Fruit fly (Drosophila melanogaster) whole organism, embryonic: Measurements from ENCODE around the gene CG2794.

ENCODE experiments used
- Atf-2 ChIP-seq: fragments of 200-800 bp; sonication (Bioruptor generic); optimal IDR thresholded peaks from 2 replicates; lab custom pipeline; 2016; ENCODE audit warnings: missing biosample characterization, missing genetic modification characterization
- CG11085 ChIP-seq: fragments of 200-800 bp; sonication (Bioruptor generic); IDR thresholded peaks from 2 replicates; pipeline ENCODE4 v1.3.6; 2022; ENCODE audit warnings: missing biosample characterization, missing genetic modification characterization
- CG12219 ChIP-seq: fragments of 200-800 bp; sonication (Bioruptor generic); optimal IDR thresholded peaks from 3 replicates; lab custom pipeline; 2018; ENCODE audit warnings: missing biosample characterization, mild to moderate bottlenecking, missing genetic modification characterization
- CG12299 ChIP-seq: fragments of 200-800 bp; sonication (Bioruptor generic); optimal IDR thresholded peaks from 2 replicates; lab custom pipeline; 2018; ENCODE audit warnings: missing biosample characterization, mild to moderate bottlenecking, missing genetic modification characterization
- CG13287 ChIP-seq: fragments of 200-800 bp; sonication (Bioruptor generic); IDR thresholded peaks from 2 replicates; pipeline ENCODE4 v1.3.6; 2022; ENCODE audit warnings: missing biosample characterization, missing genetic modification characterization; ENCODE audit not compliant: partially characterized antibody
- CG13424 ChIP-seq: fragments of 200-800 bp; sonication (Bioruptor generic); optimal IDR thresholded peaks from 2 replicates; lab custom pipeline; 2019; ENCODE audit warnings: missing biosample characterization, mild to moderate bottlenecking, missing genetic modification characterization, moderate library complexity
- CG2129 ChIP-seq: fragments of 200-800 bp; sonication (Bioruptor generic); IDR thresholded peaks from 2 replicates; pipeline ENCODE4 v1.3.6; 2022; ENCODE audit warnings: missing biosample characterization, missing genetic modification characterization; ENCODE audit not compliant: partially characterized antibody
- CG2712 ChIP-seq: fragments of 200-800 bp; optimal IDR thresholded peaks from 3 replicates; lab custom pipeline; 2019; ENCODE audit warnings: missing biosample characterization, mild to moderate bottlenecking, missing genetic modification characterization, moderate library complexity
- CG2875 ChIP-seq: fragments of 200-800 bp; sonication (Bioruptor generic); optimal IDR thresholded peaks from 2 replicates; lab custom pipeline; 2017; ENCODE audit warnings: missing biosample characterization, mild to moderate bottlenecking, missing genetic modification characterization, missing genetic modification reagents
- CG31365 ChIP-seq: fragments of 200-800 bp; sonication (Bioruptor generic); optimal IDR thresholded peaks from 2 replicates; lab custom pipeline; 2018; ENCODE audit warnings: missing biosample characterization, mild to moderate bottlenecking, missing genetic modification characterization
- CG32767 ChIP-seq: fragments of 200-800 bp; sonication (Bioruptor generic); IDR thresholded peaks from 2 replicates; pipeline ENCODE4 v1.3.6; 2022; ENCODE audit warnings: missing biosample characterization, missing genetic modification characterization
- CG3281 ChIP-seq: fragments of 200-800 bp; sonication (Bioruptor generic); optimal IDR thresholded peaks from 3 replicates; lab custom pipeline; 2017; ENCODE audit warnings: missing biosample characterization, mild to moderate bottlenecking, missing genetic modification characterization
- CG34376 ChIP-seq: fragments of 200-800 bp; sonication (Bioruptor generic); optimal IDR thresholded peaks from 2 replicates; lab custom pipeline; 2018; ENCODE audit warnings: missing biosample characterization, mild to moderate bottlenecking, missing genetic modification characterization
- CG4404 ChIP-seq: fragments of 200-800 bp; sonication (Bioruptor generic); IDR thresholded peaks from 2 replicates; pipeline ENCODE4 v1.3.6; 2022; ENCODE audit warnings: missing biosample characterization, missing genetic modification characterization
- CG5245 ChIP-seq: fragments of 200-800 bp; sonication (Bioruptor generic); optimal IDR thresholded peaks from 3 replicates; lab custom pipeline; 2016; ENCODE audit warnings: missing biosample characterization, missing genetic modification characterization
- CG5953 ChIP-seq: fragments of 200-800 bp; sonication (Bioruptor generic); IDR thresholded peaks from 2 replicates; pipeline ENCODE4 v1.3.6; 2022; ENCODE audit warnings: missing biosample characterization, missing genetic modification characterization
- CG6254 ChIP-seq: fragments of 200-800 bp; sonication (Bioruptor generic); optimal IDR thresholded peaks from 3 replicates; lab custom pipeline; 2017; ENCODE audit warnings: mild to moderate bottlenecking, missing biosample characterization, missing genetic modification reagents, missing genetic modification characterization
- CG7745 ChIP-seq: fragments of 200-800 bp; sonication (Bioruptor generic); optimal IDR thresholded peaks from 2 replicates; lab custom pipeline; 2018; ENCODE audit warnings: missing biosample characterization, mild to moderate bottlenecking, missing genetic modification characterization, moderate library complexity
- CG7987 ChIP-seq: fragments of 200-800 bp; sonication (Bioruptor generic); optimal IDR thresholded peaks from 2 replicates; lab custom pipeline; 2018; ENCODE audit warnings: missing biosample characterization, mild to moderate bottlenecking, missing genetic modification characterization, moderate library complexity
- CG8089 ChIP-seq: fragments of 200-800 bp; sonication (Bioruptor generic); optimal IDR thresholded peaks from 3 replicates; lab custom pipeline; 2016; ENCODE audit warnings: missing biosample characterization, missing genetic modification characterization
- D19A ChIP-seq: fragments of 200-800 bp; optimal IDR thresholded peaks from 3 replicates; lab custom pipeline; 2019; ENCODE audit warnings: missing biosample characterization, mild to moderate bottlenecking, missing genetic modification characterization, moderate library complexity
- Dfd ChIP-seq, 2 experiments: fragments of >200 bp; optimal IDR thresholded peaks; 2 replicates each; lab custom pipeline; 2017; ENCODE audit warnings: missing biosample characterization in 2 of 2, missing genetic modification characterization in 2 of 2
- Fer1 ChIP-seq: fragments of 200-800 bp; sonication (Bioruptor generic); optimal IDR thresholded peaks from 2 replicates; lab custom pipeline; 2017; ENCODE audit warnings: missing biosample characterization, mild to moderate bottlenecking, missing genetic modification characterization
- Fer3 ChIP-seq: fragments of 200-800 bp; sonication (Bioruptor generic); optimal IDR thresholded peaks from 2 replicates; lab custom pipeline; 2018; ENCODE audit warnings: missing biosample characterization, mild to moderate bottlenecking, missing genetic modification characterization, moderate library complexity
- H2.0 ChIP-seq: fragments of 200-800 bp; sonication (Bioruptor generic); IDR thresholded peaks from 2 replicates; pipeline ENCODE4 v1.3.6; 2022; ENCODE audit warnings: missing biosample characterization, missing genetic modification characterization
- HLHmδ ChIP-seq: fragments of 200-800 bp; sonication (Bioruptor generic); optimal IDR thresholded peaks from 2 replicates; lab custom pipeline; 2018; ENCODE audit warnings: missing biosample characterization, mild to moderate bottlenecking, missing genetic modification characterization, moderate library complexity
- HmgZ ChIP-seq: fragments of 200-800 bp; sonication (Bioruptor generic); optimal IDR thresholded peaks from 2 replicates; lab custom pipeline; 2018; ENCODE audit warnings: missing biosample characterization, mild to moderate bottlenecking, missing genetic modification characterization
- Hr3 ChIP-seq: fragments of 200-800 bp; sonication (Bioruptor generic); optimal IDR thresholded peaks from 3 replicates; lab custom pipeline; 2016; ENCODE audit warnings: missing biosample characterization, missing genetic modification characterization
- Mrtf ChIP-seq: fragments of 200-800 bp; sonication (Bioruptor generic); IDR thresholded peaks from 3 replicates; pipeline ENCODE4 v1.3.6; 2022; ENCODE audit warnings: missing biosample characterization, missing genetic modification characterization
- PHDP ChIP-seq: fragments of 200-800 bp; sonication (Bioruptor generic); optimal IDR thresholded peaks from 3 replicates; lab custom pipeline; 2018; ENCODE audit warnings: missing biosample characterization, mild to moderate bottlenecking, missing genetic modification characterization, moderate library complexity
- Vsx1 ChIP-seq: fragments of 200-800 bp; sonication (Bioruptor generic); optimal IDR thresholded peaks from 2 replicates; lab custom pipeline; 2017; ENCODE audit warnings: missing biosample characterization, mild to moderate bottlenecking, missing genetic modification characterization, missing genetic modification reagents
- Xbp1 ChIP-seq: fragments of 200-800 bp; sonication (Bioruptor generic); optimal IDR thresholded peaks from 3 replicates; lab custom pipeline; 2016; ENCODE audit warnings: missing biosample characterization, mild to moderate bottlenecking, missing genetic modification characterization
- amos ChIP-seq: fragments of 200-800 bp; sonication (Bioruptor generic); IDR thresholded peaks from 2 replicates; pipeline ENCODE4 v1.3.6; 2022; ENCODE audit warnings: missing biosample characterization, missing genetic modification characterization; ENCODE audit not compliant: partially characterized antibody
- bcd ChIP-seq: fragments of 200-800 bp; sonication (Bioruptor generic); optimal IDR thresholded peaks from 2 replicates; lab custom pipeline; 2017; ENCODE audit warnings: missing biosample characterization, mild to moderate bottlenecking, missing genetic modification characterization
- btn ChIP-seq: fragments of 200-800 bp; sonication (Bioruptor generic); optimal IDR thresholded peaks from 2 replicates; lab custom pipeline; 2016; ENCODE audit warnings: missing biosample characterization, missing genetic modification characterization
- croc ChIP-seq: fragments of 200-800 bp; sonication (Bioruptor generic); conservative IDR thresholded peaks from 3 replicates; pipeline ENCODE4 v1.3.6; 2022; ENCODE audit warnings: missing biosample characterization, missing genetic modification characterization
- cwo ChIP-seq: fragments of 200-800 bp; sonication (Bioruptor generic); optimal IDR thresholded peaks from 3 replicates; lab custom pipeline; 2017; ENCODE audit warnings: missing biosample characterization, missing genetic modification characterization, mild to moderate bottlenecking, moderate library complexity, missing genetic modification reagents
- exex ChIP-seq: fragments of 200-800 bp; sonication (Bioruptor generic); optimal IDR thresholded peaks from 4 replicates; lab custom pipeline; 2018; ENCODE audit warnings: missing biosample characterization, mild to moderate bottlenecking, missing genetic modification characterization, moderate library complexity
- fru ChIP-seq: fragments of >200 bp; optimal IDR thresholded peaks from 2 replicates; lab custom pipeline; 2017
- fu2 ChIP-seq: fragments of 200-800 bp; sonication (Bioruptor generic); optimal IDR thresholded peaks from 2 replicates; lab custom pipeline; 2016; ENCODE audit warnings: missing biosample characterization, missing genetic modification characterization
- insv ChIP-seq, 2 experiments: fragments of 200-800 bp; sonication (Bioruptor generic); optimal IDR thresholded peaks; 3 replicates each; lab custom pipeline; 2016 to 2018; ENCODE audit warnings: missing biosample characterization in 2 of 2, missing genetic modification characterization in 2 of 2
- lab ChIP-seq: fragments of 200-800 bp; sonication (Bioruptor generic); optimal IDR thresholded peaks from 3 replicates; lab custom pipeline; 2017; ENCODE audit warnings: missing biosample characterization, missing genetic modification characterization, mild to moderate bottlenecking, moderate library complexity, missing genetic modification reagents
- psq ChIP-seq: fragments of 200-800 bp; sonication (Bioruptor generic); optimal IDR thresholded peaks from 2 replicates; lab custom pipeline; 2017; ENCODE audit warnings: missing biosample characterization, missing genetic modification characterization
- sens ChIP-seq: fragments of 200-800 bp; sonication (Bioruptor generic); peaks from one replicate; lab custom pipeline; 2016; ENCODE audit warnings: missing biosample characterization, missing genetic modification characterization
- seq ChIP-seq: fragments of 200-800 bp; sonication (Bioruptor generic); IDR thresholded peaks from 2 replicates; pipeline ENCODE4 v1.3.6; 2022; ENCODE audit warnings: missing biosample characterization, missing genetic modification characterization
- slbo ChIP-seq: fragments of 200-800 bp; sonication (Bioruptor generic); IDR thresholded peaks from 2 replicates; pipeline ENCODE4 v1.3.6; 2022; ENCODE audit warnings: missing biosample characterization, missing genetic modification characterization
- sna ChIP-seq: fragments of 200-800 bp; sonication (Bioruptor generic); IDR thresholded peaks from 2 replicates; pipeline ENCODE4 v1.3.6; 2022; ENCODE audit warnings: missing biosample characterization, missing genetic modification characterization; ENCODE audit not compliant: partially characterized antibody
- so ChIP-seq: fragments of 200-800 bp; sonication (Bioruptor generic); IDR thresholded peaks from 3 replicates; pipeline ENCODE4 v1.3.6; 2022; ENCODE audit warnings: missing biosample characterization, missing genetic modification characterization
- ssp ChIP-seq: fragments of 200-800 bp; sonication (Bioruptor generic); IDR thresholded peaks from 2 replicates; pipeline ENCODE4 v1.3.6; 2022; ENCODE audit warnings: missing biosample characterization, missing genetic modification characterization
- trh ChIP-seq: fragments of 200-800 bp; sonication (Bioruptor generic); optimal IDR thresholded peaks from 2 replicates; lab custom pipeline; 2016; ENCODE audit warnings: missing biosample characterization, missing genetic modification characterization
- usp ChIP-seq: fragments of >200 bp; optimal IDR thresholded peaks from 2 replicates; lab custom pipeline; 2017; ENCODE audit warnings: missing biosample characterization, missing genetic modification characterization
- zfh1 ChIP-seq: fragments of 200-800 bp; sonication (Bioruptor generic); IDR thresholded peaks from 3 replicates; pipeline ENCODE4 v1.3.6; 2022; ENCODE audit warnings: missing biosample characterization, missing genetic modification characterization

Gene CG2794

DNA sequence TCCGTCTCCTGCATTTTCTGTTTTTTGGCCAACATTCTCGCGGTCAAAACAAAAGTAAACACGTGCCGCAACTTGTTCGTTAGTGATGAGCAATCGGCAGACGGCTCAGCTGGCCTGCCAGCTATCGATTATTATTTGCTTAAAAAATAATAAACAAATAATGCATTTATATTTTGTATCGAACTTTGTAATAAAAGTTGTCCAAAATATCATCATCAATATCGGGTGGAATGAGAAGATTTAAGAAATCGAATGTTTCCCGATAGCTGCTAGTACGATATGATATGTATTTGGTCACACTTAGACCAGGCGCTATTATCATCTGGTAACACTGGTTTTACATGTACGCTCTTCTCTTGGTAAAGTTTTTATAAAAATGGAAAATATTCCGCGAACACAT, 4.1 kb downstream of the CG2794 start, which contains the start of the genes Nle and Sf3b1 (continued):
- TF ChIP-seq PHDP (tag; lab: Kevin White, UChicago) (no peak), insv (GFP tag; optimal IDR thresholded peaks at IDR 0.05; lab: Kevin White, UChicago) (no peak), sens (GFP tag; lab: Kevin White, UChicago) (peak; percentile 80), fru (lab: Kevin White, UChicago) (no peak), lab (GFP tag; lab: Kevin White, UChicago) (no peak), CG12219 (GFP tag; lab: Kevin White, UChicago) (no peak), CG2129 (GFP tag; lab: Robert Waterston, UW) (peak; percentile 93), Dfd (GFP tag; optimal IDR thresholded peaks at IDR 0.05; lab: Kevin White, UChicago) (no peak), CG2712 (tag; lab: Kevin White, UChicago) (peak; percentile 76), seq (no peak), CG13287 (GFP tag; lab: Robert Waterston, UW) (peak; percentile 99), croc (GFP tag; lab: Robert Waterston, UW) (0 out of 3 replicates have a peak, but pooled peaks have one; percentile 21), CG3281 (GFP tag; lab: Kevin White, UChicago) (peak; percentile 55), H2.0 (GFP tag; lab: Robert Waterston, UW) (no peak), usp (GFP tag; lab: Kevin White, UChicago) (no peak), amos (GFP tag; lab: Robert Waterston, UW) (peak; percentile 91), Fer3 (tag; lab: Kevin White, UChicago) (peak; percentile 46), psq (GFP tag; lab: Kevin White, UChicago) (peak; percentile 48), CG5245 (GFP tag; lab: Kevin White, UChicago) (no peak), fu2 (GFP tag; lab: Kevin White, UChicago) (peak; percentile 19), Xbp1 (GFP tag; lab: Kevin White, UChicago) (peak; percentile 74), CG6254 (GFP tag; lab: Kevin White, UChicago) (no peak), zfh1 (GFP tag; lab: Robert Waterston, UW) (no peak), slbo (GFP tag; lab: Robert Waterston, UW) (peak; percentile 76), exex (tag; lab: Kevin White, UChicago) (no peak), Atf-2 (peak; percentile 28), CG7987 (GFP tag; lab: Kevin White, UChicago) (peak; percentile 53), ssp (GFP tag; lab: Robert Waterston, UW) (no peak), so (GFP tag; lab: Robert Waterston, UW) (no peak), HmgZ (tag; lab: Kevin White, UChicago) (peak; percentile 35), CG7745 (tag; lab: Kevin White, UChicago) (no peak), CG12299 (peak; percentile 26), Vsx1 (GFP tag; lab: Kevin White, UChicago) (no peak), cwo (GFP tag; lab: Kevin White, UChicago) (peak; percentile 97), sna (GFP tag; lab: Robert Waterston, UW) (peak; percentile 97), CG8089 (GFP tag; lab: Kevin White, UChicago) (peak; percentile 5), CG31365 (no peak), trh (GFP tag; lab: Kevin White, UChicago) (no peak), bcd (GFP tag; lab: Kevin White, UChicago) (no peak), Fer1 (GFP tag; lab: Kevin White, UChicago) (peak; percentile 46), CG11085 (GFP tag; lab: Robert Waterston, UW) (no peak), HLHmδ (GFP tag; lab: Kevin White, UChicago) (no peak), CG32767 (GFP tag; lab: Robert Waterston, UW) (no peak), btn (GFP tag; lab: Kevin White, UChicago) (no peak), Mrtf (no peak), CG5953 (GFP tag; lab: Robert Waterston, UW) (no peak), D19A (no peak), CG13424 (tag; lab: Kevin White, UChicago) (peak; percentile 68), Hr3 (GFP tag; lab: Kevin White, UChicago) (peak; percentile 39), CG34376 (GFP tag; lab: Kevin White, UChicago) (peak; percentile 74), CG2875 (no peak), CG4404 (no peak; the same call in 1 of the 2 replicates)
